Fruit fly (Drosophila melanogaster) whole organism, embryonic: ENCODE measurements around the gene CG5050.

ENCODE experiments used
- Abd-B ChIP-seq: fragments of 200-800 bp; sonication (Bioruptor generic); optimal IDR thresholded peaks from 2 replicates; lab custom pipeline; 2018; ENCODE audit warnings: missing biosample characterization, mild to moderate bottlenecking, missing genetic modification characterization, moderate library complexity
- Adf1 ChIP-seq: fragments of 200-800 bp; sonication (Bioruptor generic); IDR thresholded peaks from 2 replicates; pipeline ENCODE4 v1.3.6; 2022; ENCODE audit warnings: missing biosample characterization, missing genetic modification characterization
- Atf6 ChIP-seq: fragments of 200-800 bp; sonication (Bioruptor generic); IDR thresholded peaks from 2 replicates; pipeline ENCODE4 v1.3.6; 2022; ENCODE audit warnings: missing biosample characterization, missing genetic modification characterization
- BEAF-32 ChIP-seq: fragments of 200-800 bp; sonication (Bioruptor generic); optimal IDR thresholded peaks from 3 replicates; lab custom pipeline; 2017; ENCODE audit warnings: missing biosample characterization, missing genetic modification characterization, mild to moderate bottlenecking, moderate library complexity, missing genetic modification reagents
- CG10209 ChIP-seq: fragments of 200-800 bp; sonication (Bioruptor generic); optimal IDR thresholded peaks from 3 replicates; lab custom pipeline; 2017; ENCODE audit warnings: missing biosample characterization, mild to moderate bottlenecking, missing genetic modification characterization, missing genetic modification reagents
- CG10543 ChIP-seq: fragments of 200-800 bp; sonication (Bioruptor generic); optimal IDR thresholded peaks from 3 replicates; lab custom pipeline; 2017; ENCODE audit warnings: missing biosample characterization, mild to moderate bottlenecking, missing genetic modification characterization, moderate library complexity
- CG10979 ChIP-seq: fragments of 200-800 bp; sonication (Bioruptor generic); optimal IDR thresholded peaks from 2 replicates; lab custom pipeline; 2018; ENCODE audit warnings: missing biosample characterization, mild to moderate bottlenecking, missing genetic modification characterization, moderate library complexity
- CG12071 ChIP-seq: fragments of 200-800 bp; sonication (Bioruptor generic); optimal IDR thresholded peaks from 3 replicates; lab custom pipeline; 2018; ENCODE audit warnings: missing biosample characterization, mild to moderate bottlenecking, missing genetic modification characterization
- CG12769 ChIP-seq: fragments of 200-800 bp; sonication (Bioruptor generic); optimal IDR thresholded peaks from 2 replicates; lab custom pipeline; 2019; ENCODE audit warnings: missing biosample characterization, mild to moderate bottlenecking, missing genetic modification characterization, moderate library complexity
- CG13296 ChIP-seq: fragments of 200-800 bp; sonication (Bioruptor generic); optimal IDR thresholded peaks from 3 replicates; lab custom pipeline; 2018; ENCODE audit warnings: missing biosample characterization, mild to moderate bottlenecking, missing genetic modification characterization
- CG13894 ChIP-seq: fragments of 200-800 bp; sonication (Bioruptor generic); optimal IDR thresholded peaks from 3 replicates; lab custom pipeline; 2018; ENCODE audit warnings: missing biosample characterization, mild to moderate bottlenecking, missing genetic modification characterization, moderate library complexity
- CG14441 ChIP-seq: fragments of 200-800 bp; sonication (Bioruptor generic); IDR thresholded peaks from 2 replicates; pipeline ENCODE4 v1.3.6; 2022; ENCODE audit warnings: missing biosample characterization, missing genetic modification characterization
- CG15514 ChIP-seq: fragments of 200-800 bp; sonication (Bioruptor generic); optimal IDR thresholded peaks from 3 replicates; lab custom pipeline; 2017; ENCODE audit warnings: missing biosample characterization, missing genetic modification characterization, mild to moderate bottlenecking, moderate library complexity, missing genetic modification reagents
- CG2199 ChIP-seq: fragments of 200-800 bp; sonication (Bioruptor generic); IDR thresholded peaks from 3 replicates; pipeline ENCODE4 v1.3.6; 2022; ENCODE audit warnings: missing biosample characterization, missing genetic modification characterization
- CG34224 ChIP-seq: fragments of 200-800 bp; sonication (Bioruptor generic); IDR thresholded peaks from 3 replicates; pipeline ENCODE4 v1.3.6; 2022; ENCODE audit warnings: missing biosample characterization, missing genetic modification characterization; ENCODE audit not compliant: partially characterized antibody
- CG34376 ChIP-seq: fragments of 200-800 bp; sonication (Bioruptor generic); optimal IDR thresholded peaks from 2 replicates; lab custom pipeline; 2018; ENCODE audit warnings: missing biosample characterization, mild to moderate bottlenecking, missing genetic modification characterization
- CG4404 ChIP-seq: fragments of 200-800 bp; sonication (Bioruptor generic); IDR thresholded peaks from 2 replicates; pipeline ENCODE4 v1.3.6; 2022; ENCODE audit warnings: missing biosample characterization, missing genetic modification characterization
- CG4617 ChIP-seq: fragments of 200-800 bp; sonication (Bioruptor generic); optimal IDR thresholded peaks from 3 replicates; lab custom pipeline; 2016; ENCODE audit warnings: missing biosample characterization, missing genetic modification characterization, borderline replicate concordance
- CG8290 ChIP-seq, 3 experiments: fragments of 200-800 bp; sonication (Bioruptor generic); optimal IDR thresholded peaks; 2 replicates each; lab custom pipeline; 2016 to 2019; ENCODE audit warnings: missing biosample characterization in 3 of 3, missing genetic modification characterization in 3 of 3, mild to moderate bottlenecking in 2 of 3, moderate library complexity in 1 of 3
- CG9932 ChIP-seq: fragments of 200-800 bp; sonication (Bioruptor generic); IDR thresholded peaks from 2 replicates; pipeline ENCODE4 v1.3.6; 2022; ENCODE audit warnings: missing biosample characterization, missing genetic modification characterization
- Dbx ChIP-seq: fragments of 200-800 bp; sonication (Bioruptor generic); IDR thresholded peaks from 3 replicates; pipeline ENCODE4 v1.3.6; 2022; ENCODE audit warnings: missing biosample characterization, missing genetic modification characterization
- Dfd ChIP-seq, 2 experiments: fragments of >200 bp; optimal IDR thresholded peaks; 2 replicates each; lab custom pipeline; 2017; ENCODE audit warnings: missing biosample characterization in 2 of 2, missing genetic modification characterization in 2 of 2
- Ets65A ChIP-seq: fragments of 200-800 bp; sonication (Bioruptor generic); peaks from one replicate; lab custom pipeline; 2016; ENCODE audit warnings: missing biosample characterization, missing genetic modification characterization
- Fer1 ChIP-seq: fragments of 200-800 bp; sonication (Bioruptor generic); optimal IDR thresholded peaks from 2 replicates; lab custom pipeline; 2017; ENCODE audit warnings: missing biosample characterization, mild to moderate bottlenecking, missing genetic modification characterization
- Fer2 ChIP-seq: fragments of 200-800 bp; sonication (Bioruptor generic); optimal IDR thresholded peaks from 2 replicates; lab custom pipeline; 2018; ENCODE audit warnings: missing biosample characterization, mild to moderate bottlenecking, missing genetic modification characterization, moderate library complexity
- HHEX ChIP-seq: fragments of 200-800 bp; sonication (Bioruptor generic); optimal IDR thresholded peaks from 3 replicates; lab custom pipeline; 2017; ENCODE audit warnings: missing biosample characterization, mild to moderate bottlenecking, missing genetic modification characterization, missing genetic modification reagents
- Hmr ChIP-seq: fragments of 200-800 bp; sonication (Bioruptor generic); optimal IDR thresholded peaks from 3 replicates; lab custom pipeline; 2017; ENCODE audit warnings: mild to moderate bottlenecking, missing biosample characterization, missing genetic modification reagents, missing genetic modification characterization
- Med ChIP-seq: fragments of 200-800 bp; sonication (Bioruptor generic); peaks from one replicate; lab custom pipeline; 2016; ENCODE audit warnings: missing biosample characterization, missing genetic modification characterization, mild to moderate bottlenecking, inconsistent platforms, moderate library complexity
- Meics ChIP-seq: fragments of 200-800 bp; sonication (Bioruptor generic); optimal IDR thresholded peaks from 2 replicates; lab custom pipeline; 2017; ENCODE audit warnings: missing biosample characterization, mild to moderate bottlenecking, missing genetic modification characterization
- Xrp1 ChIP-seq: fragments of 200-800 bp; sonication (Bioruptor generic); IDR thresholded peaks from 2 replicates; pipeline ENCODE4 v1.3.6; 2022; ENCODE audit warnings: missing biosample characterization, missing genetic modification characterization
- al ChIP-seq: fragments of 200-800 bp; sonication (Bioruptor generic); IDR thresholded peaks from 2 replicates; pipeline ENCODE4 v1.3.6; 2022; ENCODE audit warnings: missing biosample characterization, missing genetic modification characterization
- az2 ChIP-seq: fragments of 200-800 bp; sonication (Bioruptor generic); optimal IDR thresholded peaks from 3 replicates; lab custom pipeline; 2016; ENCODE audit warnings: missing biosample characterization, missing genetic modification characterization
- caup ChIP-seq: fragments of 200-800 bp; sonication (Bioruptor generic); optimal IDR thresholded peaks from 3 replicates; lab custom pipeline; 2017; ENCODE audit warnings: missing biosample characterization, mild to moderate bottlenecking, missing genetic modification characterization, moderate library complexity; ENCODE audit not compliant: severe bottlenecking
- chinmo ChIP-seq: fragments of 200-800 bp; sonication (Bioruptor generic); IDR thresholded peaks from 4 replicates; pipeline ENCODE4 v1.3.6; 2022; ENCODE audit warnings: missing biosample characterization, missing genetic modification characterization; ENCODE audit not compliant: partially characterized antibody
- crol ChIP-seq: fragments of 200-800 bp; sonication (Bioruptor generic); IDR thresholded peaks from 2 replicates; pipeline ENCODE4 v1.3.6; 2022; ENCODE audit warnings: missing biosample characterization, missing genetic modification characterization
- cwo ChIP-seq: fragments of 200-800 bp; sonication (Bioruptor generic); optimal IDR thresholded peaks from 3 replicates; lab custom pipeline; 2017; ENCODE audit warnings: missing biosample characterization, missing genetic modification characterization, mild to moderate bottlenecking, moderate library complexity, missing genetic modification reagents
- exex ChIP-seq: fragments of 200-800 bp; sonication (Bioruptor generic); optimal IDR thresholded peaks from 4 replicates; lab custom pipeline; 2018; ENCODE audit warnings: missing biosample characterization, mild to moderate bottlenecking, missing genetic modification characterization, moderate library complexity
- ftz-f1 ChIP-seq: fragments of 200-800 bp; sonication (Bioruptor generic); optimal IDR thresholded peaks from 2 replicates; lab custom pipeline; 2016; ENCODE audit warnings: missing biosample characterization, missing genetic modification characterization
- knrl ChIP-seq: fragments of 200-800 bp; sonication (Bioruptor generic); IDR thresholded peaks from 3 replicates; pipeline ENCODE4 v1.3.6; 2022; ENCODE audit warnings: missing biosample characterization, missing genetic modification characterization; ENCODE audit not compliant: partially characterized antibody
- lab ChIP-seq: fragments of 200-800 bp; sonication (Bioruptor generic); optimal IDR thresholded peaks from 3 replicates; lab custom pipeline; 2017; ENCODE audit warnings: missing biosample characterization, missing genetic modification characterization, mild to moderate bottlenecking, moderate library complexity, missing genetic modification reagents
- onecut ChIP-seq: fragments of 200-800 bp; sonication (Bioruptor generic); IDR thresholded peaks from 2 replicates; pipeline ENCODE4 v1.3.6; 2022; ENCODE audit warnings: missing biosample characterization, missing genetic modification characterization
- sens ChIP-seq: fragments of 200-800 bp; sonication (Bioruptor generic); peaks from one replicate; lab custom pipeline; 2016; ENCODE audit warnings: missing biosample characterization, missing genetic modification characterization
- sug ChIP-seq: fragments of 200-800 bp; optimal IDR thresholded peaks from 2 replicates; lab custom pipeline; 2019; ENCODE audit warnings: missing biosample characterization, mild to moderate bottlenecking, missing genetic modification characterization, moderate library complexity
- z ChIP-seq: fragments of 200-800 bp; sonication (Bioruptor generic); IDR thresholded peaks from 3 replicates; pipeline ENCODE4 v1.3.6; 2022; ENCODE audit warnings: missing biosample characterization, missing genetic modification characterization

The CG5050 gene

DNA sequence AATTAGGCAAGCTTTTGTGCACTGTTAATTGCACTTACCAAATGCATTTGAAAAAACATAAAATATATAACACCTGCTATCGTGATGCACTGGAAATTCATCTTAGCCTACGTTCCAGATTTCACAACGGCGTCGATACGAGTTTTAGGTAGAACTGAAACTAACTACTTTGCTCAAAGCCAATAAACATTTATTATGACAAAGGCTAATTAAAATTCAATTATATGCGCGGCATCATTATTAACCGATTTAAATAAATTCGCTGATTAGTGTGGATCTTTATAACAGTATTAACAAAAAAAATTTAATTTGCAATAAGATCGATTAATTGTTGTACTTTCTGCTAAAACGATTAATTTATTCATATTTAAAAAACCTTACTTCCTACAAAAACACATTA is 16.2 kb upstream of the CG5050 start, which contains the start of gene CG33928 (continued):
- TF ChIP-seq CG34224 (GFP tag; lab: Robert Waterston, UW): no peak

DNA sequence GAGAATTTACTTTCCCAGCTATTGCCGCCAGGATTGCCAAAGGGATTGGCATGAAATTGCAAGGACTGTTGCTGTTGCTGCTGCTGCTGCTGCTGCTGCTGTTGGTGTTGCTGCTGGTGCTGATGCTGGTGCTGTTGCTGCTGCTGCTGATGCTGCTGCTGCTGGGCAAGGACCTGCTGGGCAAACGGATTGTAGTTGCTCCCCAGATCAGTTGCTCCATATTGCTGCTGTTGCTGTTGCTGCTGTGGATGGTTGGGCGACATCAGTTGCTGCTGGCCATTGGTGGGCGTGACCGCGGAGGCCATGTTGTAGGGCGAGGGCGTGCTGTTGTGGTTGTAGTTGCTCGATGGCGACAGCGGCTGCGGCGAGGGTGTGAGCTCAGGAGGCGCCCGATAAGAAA is 15.1 kb upstream of the CG5050 start:
- TF ChIP-seq sens (GFP tag; lab: Kevin White, UChicago) (no peak), Dfd (GFP tag; optimal IDR thresholded peaks at IDR 0.05; lab: Kevin White, UChicago) (peak in 1 of 2 experiments; percentile 85), Ets65A (GFP tag; lab: Kevin White, UChicago) (peak; percentile 45)

DNA sequence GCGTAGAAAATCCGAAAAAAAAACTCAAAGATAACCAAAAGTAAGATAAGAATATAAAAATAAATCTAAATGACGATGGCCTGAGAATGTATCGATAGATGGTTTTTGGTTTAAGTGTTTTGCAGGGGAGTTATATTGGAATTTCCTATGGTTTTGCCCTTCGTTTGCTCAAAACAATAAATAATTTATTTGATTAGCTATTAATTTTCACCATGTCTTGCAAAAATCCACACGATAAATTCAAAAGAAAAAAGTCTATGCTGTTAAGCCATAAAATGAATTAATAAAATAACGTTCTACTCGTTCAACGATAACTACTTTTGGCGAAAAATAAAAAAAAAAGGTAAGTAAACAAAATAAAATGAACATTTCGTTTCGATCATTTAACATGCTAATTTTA is 5.7 kb upstream of the CG5050 start:
- TF ChIP-seq Abd-B (GFP tag; lab: Kevin White, UChicago): no peak
- TF ChIP-seq sens (GFP tag; lab: Kevin White, UChicago): peak; percentile 22
- TF ChIP-seq Xrp1 (GFP tag; lab: Robert Waterston, UW): no peak
- no peak for TF ChIP-seq CG10979

DNA sequence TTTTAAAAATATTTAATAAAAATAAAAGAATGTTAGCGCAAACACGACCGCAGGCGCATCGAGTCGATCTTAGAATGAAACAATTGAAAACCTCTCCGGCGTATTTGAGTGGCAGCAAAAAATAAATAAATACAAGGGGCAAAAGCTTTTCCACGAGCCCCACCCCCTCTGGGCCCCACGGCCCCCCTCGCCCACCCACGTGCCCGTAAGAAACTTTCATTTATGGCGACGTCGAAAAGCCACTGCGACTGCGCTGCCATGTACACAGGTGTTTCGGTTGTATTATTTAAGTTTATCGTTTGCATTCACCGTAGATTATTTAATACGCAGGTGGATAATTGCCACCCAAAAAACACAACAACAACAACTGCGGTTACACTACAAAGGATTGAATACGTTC is 4.3 kb upstream of the CG5050 start:
- peak; percentile 49 for TF ChIP-seq sug
- no peak for TF ChIP-seq CG4404
- no peak for TF ChIP-seq onecut (GFP tag; lab: Robert Waterston, UW)
- TF ChIP-seq caup: peak; percentile 17
- peak; percentile 15 for TF ChIP-seq CG15514 (GFP tag; lab: Kevin White, UChicago)
- TF ChIP-seq Atf6 (GFP tag; lab: Robert Waterston, UW): no peak
- peak; percentile 27; the same call in 1 of the 2 replicates for TF ChIP-seq CG14441 (GFP tag; lab: Robert Waterston, UW)
- peak; percentile 40 for TF ChIP-seq Hmr (GFP tag; lab: Kevin White, UChicago)
- TF ChIP-seq CG13296 (GFP tag; lab: Kevin White, UChicago): peak; percentile 4
- peak; percentile 82; the same call in 2 of the 3 replicates for TF ChIP-seq CG2199 (GFP tag; lab: Robert Waterston, UW)
- TF ChIP-seq CG9932 (GFP tag; lab: Robert Waterston, UW): no peak
- TF ChIP-seq CG12071 (GFP tag; lab: Kevin White, UChicago): peak; percentile 12
- no peak for TF ChIP-seq CG4617 (GFP tag; lab: Kevin White, UChicago)
- peak; percentile 49 for TF ChIP-seq lab
- peak; percentile 17; the same call in 1 of the 3 replicates for TF ChIP-seq Dbx (GFP tag; lab: Robert Waterston, UW)
- TF ChIP-seq knrl: 0 out of 3 replicates have a peak, but pooled peaks have one; percentile 20
- TF ChIP-seq BEAF-32 (GFP tag; lab: Kevin White, UChicago): no peak
- TF ChIP-seq CG13894 (tag; lab: Kevin White, UChicago): peak; percentile 6
- TF ChIP-seq Fer2 (tag; lab: Kevin White, UChicago): no peak
- TF ChIP-seq Med (GFP tag; lab: Kevin White, UChicago): peak; percentile 38
- peak; percentile 96 for TF ChIP-seq crol (GFP tag; lab: Robert Waterston, UW)
- TF ChIP-seq z (GFP tag; lab: Robert Waterston, UW): 0 out of 3 replicates have a peak, but pooled peaks have one; percentile 45
- peak; percentile 26 for TF ChIP-seq Fer1 (GFP tag; lab: Kevin White, UChicago)
- TF ChIP-seq Meics: peak; percentile 25
- peak; percentile 80 for TF ChIP-seq Adf1 (GFP tag; lab: Robert Waterston, UW)
- TF ChIP-seq HHEX: peak; percentile 2
- no peak for TF ChIP-seq CG8290 (GFP tag; optimal IDR thresholded peaks at IDR 0.05; lab: Kevin White, UChicago)
- TF ChIP-seq CG8290 (tag; optimal IDR thresholded peaks at IDR 0.05; lab: Kevin White, UChicago): peak in 1 of 2 experiments; percentile 53
- peak; percentile 16 for TF ChIP-seq exex (tag; lab: Kevin White, UChicago)
- TF ChIP-seq al (GFP tag; lab: Robert Waterston, UW): no peak
- TF ChIP-seq CG10543: peak; percentile 46
- TF ChIP-seq cwo (GFP tag; lab: Kevin White, UChicago): peak; percentile 32
- peak; percentile 23 for TF ChIP-seq CG12769 (tag; lab: Kevin White, UChicago)
- TF ChIP-seq CG34376 (GFP tag; lab: Kevin White, UChicago): peak; percentile 31
- peak; percentile 84 for TF ChIP-seq chinmo (GFP tag; lab: Robert Waterston, UW)
- TF ChIP-seq CG10209 (GFP tag; lab: Kevin White, UChicago): peak; percentile 1
- no peak for TF ChIP-seq az2
- no peak for TF ChIP-seq ftz-f1 (GFP tag; lab: Kevin White, UChicago)
